Worm (Caenorhabditis elegans): ENCODE data around the gene B0563.6.

- TF ChIP-seq nhr-237 (tag; optimal IDR thresholded peaks at IDR 0.05) (no peak), egl-27 (tag; optimal IDR thresholded peaks at IDR 0.05) (no peak), nhr-28 (tag; optimal IDR thresholded peaks at IDR 0.05) (no peak), pha-4 (tag; optimal IDR thresholded peaks at IDR 0.05) (no peak), daf-12 (tag; optimal IDR thresholded peaks at IDR 0.05) (no peak), ztf-11 (tag; optimal IDR thresholded peaks at IDR 0.05) (no peak), lsy-12 (tag; optimal IDR thresholded peaks at IDR 0.05) (no peak)
These were observed 32.4 kb upstream of the B0563.6 start for ce11 chrX:9105075-9105474.

All from whole organism, L3 larva.